Worm (Caenorhabditis elegans) whole organism, midembryonic: ENCODE data around the gene srj-29.

Experiments used
- T22C8.4 ChIP-seq: fragments of 200-800 bp; sonication (Bioruptor generic); IDR thresholded peaks from 2 replicates; pipeline ENCODE4 v1.3.6; 2022; ENCODE audit warnings: missing genetic modification characterization, missing compliant biosample characterization
- klf-2 ChIP-seq: fragments of 200-800 bp; sonication (Bioruptor generic); conservative IDR thresholded peaks from 2 replicates; pipeline ENCODE4 v1.3.6; 2022; ENCODE audit warnings: missing genetic modification reagents, missing genetic modification characterization, missing compliant biosample characterization
- tab-1 ChIP-seq: fragments of 200-800 bp; sonication (Bioruptor generic); IDR thresholded peaks from 2 replicates; pipeline ENCODE4 v1.3.6; 2022; ENCODE audit warnings: missing genetic modification characterization, missing compliant biosample characterization
- ztf-29 ChIP-seq: fragments of 200-800 bp; sonication (Bioruptor generic); IDR thresholded peaks from 2 replicates; pipeline ENCODE4 v1.3.6; 2022; ENCODE audit warnings: missing genetic modification reagents, missing genetic modification characterization, missing compliant biosample characterization

- TF ChIP-seq klf-2 (GFP tag; lab: Robert Waterston, UW): no peak
- no peak for TF ChIP-seq ztf-29 (GFP tag; lab: Robert Waterston, UW)
- no peak for TF ChIP-seq T22C8.4 (GFP tag; lab: Robert Waterston, UW)
- TF ChIP-seq tab-1: no peak
These were observed 31.8 kb upstream of the srj-29 start for ce11 chrV:16043686-16044085.
